Fruit fly (Drosophila melanogaster) whole organism, embryonic: ENCODE data around the gene Ir76b.

ENCODE experiments used
- Asciz ChIP-seq: fragments of 200-800 bp; sonication (Bioruptor generic); optimal IDR thresholded peaks from 2 replicates; lab custom pipeline; 2017; ENCODE audit warnings: missing biosample characterization, mild to moderate bottlenecking, missing genetic modification characterization, missing genetic modification reagents
- CG10979 ChIP-seq: fragments of 200-800 bp; sonication (Bioruptor generic); optimal IDR thresholded peaks from 2 replicates; lab custom pipeline; 2018; ENCODE audit warnings: missing biosample characterization, mild to moderate bottlenecking, missing genetic modification characterization, moderate library complexity
- CG11247 ChIP-seq: fragments of 200-800 bp; sonication (Bioruptor generic); IDR thresholded peaks from 2 replicates; pipeline ENCODE4 v1.3.6; 2022; ENCODE audit warnings: missing biosample characterization, missing genetic modification characterization
- CG12299 ChIP-seq: fragments of 200-800 bp; sonication (Bioruptor generic); optimal IDR thresholded peaks from 2 replicates; lab custom pipeline; 2018; ENCODE audit warnings: missing biosample characterization, mild to moderate bottlenecking, missing genetic modification characterization
- CG13424 ChIP-seq: fragments of 200-800 bp; sonication (Bioruptor generic); optimal IDR thresholded peaks from 2 replicates; lab custom pipeline; 2019; ENCODE audit warnings: missing biosample characterization, mild to moderate bottlenecking, missing genetic modification characterization, moderate library complexity
- CG13775 ChIP-seq: fragments of 200-800 bp; sonication (Bioruptor generic); optimal IDR thresholded peaks from 3 replicates; lab custom pipeline; 2017; ENCODE audit warnings: missing biosample characterization, mild to moderate bottlenecking, missing genetic modification characterization
- CG14014 ChIP-seq: fragments of 200-800 bp; sonication (Bioruptor generic); IDR thresholded peaks from 2 replicates; pipeline ENCODE4 v1.3.6; 2022; ENCODE audit warnings: missing biosample characterization, missing genetic modification characterization
- CG15514 ChIP-seq: fragments of 200-800 bp; sonication (Bioruptor generic); optimal IDR thresholded peaks from 3 replicates; lab custom pipeline; 2017; ENCODE audit warnings: missing biosample characterization, missing genetic modification characterization, mild to moderate bottlenecking, moderate library complexity, missing genetic modification reagents
- CG1603 ChIP-seq: fragments of 200-800 bp; sonication (Bioruptor generic); optimal IDR thresholded peaks from 2 replicates; lab custom pipeline; 2019; ENCODE audit warnings: missing biosample characterization, mild to moderate bottlenecking, missing genetic modification characterization, moderate library complexity
- CG16863 ChIP-seq: fragments of 200-800 bp; sonication (Bioruptor generic); optimal IDR thresholded peaks from 3 replicates; lab custom pipeline; 2016; ENCODE audit warnings: missing biosample characterization, missing genetic modification characterization
- CG32767 ChIP-seq: fragments of 200-800 bp; sonication (Bioruptor generic); IDR thresholded peaks from 2 replicates; pipeline ENCODE4 v1.3.6; 2022; ENCODE audit warnings: missing biosample characterization, missing genetic modification characterization
- CG32772 ChIP-seq: fragments of 200-800 bp; sonication (Bioruptor generic); IDR thresholded peaks from 2 replicates; pipeline ENCODE4 v1.3.6; 2022; ENCODE audit warnings: missing biosample characterization, missing genetic modification characterization
- CG3847 ChIP-seq: fragments of 200-800 bp; sonication (Bioruptor generic); IDR thresholded peaks from 2 replicates; pipeline ENCODE4 v1.3.6; 2022; ENCODE audit warnings: missing biosample characterization, missing genetic modification characterization
- CG43689 ChIP-seq: fragments of 200-800 bp; sonication (Bioruptor generic); IDR thresholded peaks from 2 replicates; pipeline ENCODE4 v1.3.6; 2022; ENCODE audit warnings: missing biosample characterization, missing genetic modification characterization
- CG6254 ChIP-seq: fragments of 200-800 bp; sonication (Bioruptor generic); optimal IDR thresholded peaks from 3 replicates; lab custom pipeline; 2017; ENCODE audit warnings: mild to moderate bottlenecking, missing biosample characterization, missing genetic modification reagents, missing genetic modification characterization
- CG7963 ChIP-seq: fragments of 200-800 bp; sonication (Bioruptor generic); IDR thresholded peaks from 3 replicates; pipeline ENCODE4 v1.3.6; 2022; ENCODE audit warnings: missing biosample characterization, missing genetic modification characterization; ENCODE audit not compliant: partially characterized antibody
- CG8478 ChIP-seq: fragments of >200 bp; optimal IDR thresholded peaks from 2 replicates; lab custom pipeline; 2018
- CG9797 ChIP-seq: fragments of 200-800 bp; sonication (Bioruptor generic); optimal IDR thresholded peaks from 3 replicates; lab custom pipeline; 2018; ENCODE audit warnings: missing biosample characterization, mild to moderate bottlenecking, missing genetic modification characterization
- Dbx ChIP-seq: fragments of 200-800 bp; sonication (Bioruptor generic); IDR thresholded peaks from 3 replicates; pipeline ENCODE4 v1.3.6; 2022; ENCODE audit warnings: missing biosample characterization, missing genetic modification characterization
- Gug ChIP-seq: fragments of 200-800 bp; sonication (Bioruptor generic); IDR thresholded peaks from 4 replicates; pipeline ENCODE4 v1.3.6; 2022; ENCODE audit warnings: missing biosample characterization, missing genetic modification characterization
- HHEX ChIP-seq: fragments of 200-800 bp; sonication (Bioruptor generic); optimal IDR thresholded peaks from 3 replicates; lab custom pipeline; 2017; ENCODE audit warnings: missing biosample characterization, mild to moderate bottlenecking, missing genetic modification characterization, missing genetic modification reagents
- HLH54F ChIP-seq: fragments of 200-800 bp; sonication (Bioruptor generic); optimal IDR thresholded peaks from 3 replicates; lab custom pipeline; 2016; ENCODE audit warnings: missing biosample characterization, missing genetic modification characterization
- HmgZ ChIP-seq: fragments of 200-800 bp; sonication (Bioruptor generic); optimal IDR thresholded peaks from 2 replicates; lab custom pipeline; 2018; ENCODE audit warnings: missing biosample characterization, mild to moderate bottlenecking, missing genetic modification characterization
- Nf-YA ChIP-seq: fragments of 200-800 bp; sonication (Bioruptor generic); IDR thresholded peaks from 2 replicates; pipeline ENCODE4 v1.3.6; 2022; ENCODE audit warnings: missing biosample characterization, missing genetic modification characterization
- NfI ChIP-seq: fragments of 200-800 bp; sonication (Bioruptor generic); optimal IDR thresholded peaks from 3 replicates; lab custom pipeline; 2018; ENCODE audit warnings: missing biosample characterization, mild to moderate bottlenecking, missing genetic modification characterization, moderate library complexity
- Opbp ChIP-seq: fragments of 200-800 bp; sonication (Bioruptor generic); IDR thresholded peaks from 3 replicates; pipeline ENCODE4 v1.3.6; 2022; ENCODE audit warnings: missing biosample characterization, missing genetic modification characterization; ENCODE audit not compliant: partially characterized antibody
- Pdp1 ChIP-seq, 2 experiments: fragments of 200-800 bp; sonication (Bioruptor generic); optimal IDR thresholded peaks; 3 replicates each; lab custom pipeline; 2016; ENCODE audit warnings: missing biosample characterization in 2 of 2, missing genetic modification characterization in 2 of 2, mild to moderate bottlenecking in 1 of 2, moderate library complexity in 1 of 2
- TFAM ChIP-seq: fragments of 200-800 bp; sonication (Bioruptor generic); optimal IDR thresholded peaks from 2 replicates; lab custom pipeline; 2017; ENCODE audit warnings: missing biosample characterization, missing genetic modification characterization, inconsistent platforms
- Trl ChIP-seq, 3 experiments: fragments of >200 bp in 2 of 3; fragments of 200-800 bp in 1 of 3; sonication (Bioruptor generic) in 1 of 3; optimal IDR thresholded peaks; 2 replicates in 1 of 3; 3 replicates in 2 of 3; lab custom pipeline; 2016 to 2017; ENCODE audit warnings: missing biosample characterization in 1 of 3, missing genetic modification characterization in 1 of 3
- cato ChIP-seq: fragments of 200-800 bp; sonication (Bioruptor generic); optimal IDR thresholded peaks from 2 replicates; lab custom pipeline; 2016; ENCODE audit warnings: missing biosample characterization, missing genetic modification characterization, borderline replicate concordance
- crp ChIP-seq, 2 experiments: fragments of 200-800 bp; sonication (Bioruptor generic); optimal IDR thresholded peaks; 2 replicates in 1 of 2; 3 replicates in 1 of 2; lab custom pipeline; 2017; ENCODE audit warnings: missing biosample characterization in 2 of 2, missing genetic modification characterization in 2 of 2, mild to moderate bottlenecking in 1 of 2, moderate library complexity in 1 of 2
- dpn ChIP-seq, 2 experiments: fragments of 200-800 bp; sonication (Bioruptor generic); optimal IDR thresholded peaks; 3 replicates each; lab custom pipeline; 2016; ENCODE audit warnings: missing biosample characterization in 2 of 2, missing genetic modification characterization in 2 of 2
- eyg ChIP-seq: fragments of 200-800 bp; sonication (Bioruptor generic); optimal IDR thresholded peaks from 3 replicates; lab custom pipeline; 2016; ENCODE audit warnings: missing biosample characterization, missing genetic modification characterization
- fd3F ChIP-seq: fragments of 200-800 bp; sonication (Bioruptor generic); optimal IDR thresholded peaks from 2 replicates; lab custom pipeline; 2018; ENCODE audit warnings: missing biosample characterization, mild to moderate bottlenecking, missing genetic modification characterization, moderate library complexity
- fd96Cb ChIP-seq: fragments of 200-800 bp; sonication (Bioruptor generic); optimal IDR thresholded peaks from 2 replicates; lab custom pipeline; 2018; ENCODE audit warnings: missing biosample characterization, mild to moderate bottlenecking, missing genetic modification characterization, moderate library complexity
- fru ChIP-seq: fragments of >200 bp; optimal IDR thresholded peaks from 2 replicates; lab custom pipeline; 2017
- gro ChIP-seq: fragments of 200-800 bp; sonication (Bioruptor generic); optimal IDR thresholded peaks from 2 replicates; lab custom pipeline; 2016; ENCODE audit warnings: missing biosample characterization, missing genetic modification characterization
- hth ChIP-seq: fragments of >200 bp; optimal IDR thresholded peaks from 2 replicates; lab custom pipeline; 2017; ENCODE audit warnings: inconsistent platforms
- mirr ChIP-seq: fragments of 200-800 bp; sonication (Bioruptor generic); optimal IDR thresholded peaks from 3 replicates; lab custom pipeline; 2018; ENCODE audit warnings: missing biosample characterization, mild to moderate bottlenecking, missing genetic modification characterization
- nom ChIP-seq: fragments of 200-800 bp; sonication (Bioruptor generic); optimal IDR thresholded peaks from 2 replicates; lab custom pipeline; 2017; ENCODE audit warnings: missing biosample characterization, missing genetic modification characterization, mild to moderate bottlenecking, moderate library complexity, missing genetic modification reagents
- odd ChIP-seq: fragments of 200-800 bp; sonication (Bioruptor generic); optimal IDR thresholded peaks from 2 replicates; lab custom pipeline; 2017; ENCODE audit warnings: missing biosample characterization, mild to moderate bottlenecking, missing genetic modification characterization
- otp ChIP-seq: fragments of 200-800 bp; sonication (Bioruptor generic); IDR thresholded peaks from 3 replicates; pipeline ENCODE4, ENCODE4 v1.3.6; 2022; ENCODE audit warnings: missing biosample characterization, missing genetic modification characterization
- p53 ChIP-seq: fragments of 200-800 bp; sonication (Bioruptor generic); optimal IDR thresholded peaks from 2 replicates; lab custom pipeline; 2016; ENCODE audit warnings: missing biosample characterization, missing genetic modification characterization
- pfk ChIP-seq: fragments of 200-800 bp; sonication (Bioruptor generic); optimal IDR thresholded peaks from 2 replicates; lab custom pipeline; 2018; ENCODE audit warnings: missing biosample characterization, mild to moderate bottlenecking, missing genetic modification characterization, moderate library complexity
- pita ChIP-seq: fragments of 200-800 bp; sonication (Bioruptor generic); optimal IDR thresholded peaks from 2 replicates; lab custom pipeline; 2017; ENCODE audit warnings: missing biosample characterization, mild to moderate bottlenecking, missing genetic modification characterization
- row ChIP-seq: fragments of 200-800 bp; sonication (Bioruptor generic); IDR thresholded peaks from 3 replicates; pipeline ENCODE4 v1.3.6; 2022; ENCODE audit warnings: missing biosample characterization, missing genetic modification characterization
- sima ChIP-seq: fragments of 200-800 bp; sonication (Bioruptor generic); optimal IDR thresholded peaks from 2 replicates; lab custom pipeline; 2016; ENCODE audit warnings: missing biosample characterization, missing genetic modification characterization
- tgo ChIP-seq: fragments of 200-800 bp; sonication (Bioruptor generic); IDR thresholded peaks from 3 replicates; pipeline ENCODE4 v1.3.6; 2022; ENCODE audit warnings: missing biosample characterization, missing genetic modification characterization
- zfh2 ChIP-seq: fragments of 200-800 bp; sonication (Bioruptor generic); optimal IDR thresholded peaks from 2 replicates; lab custom pipeline; 2016; ENCODE audit warnings: missing biosample characterization, missing genetic modification characterization

Ir76b gene

DNA sequence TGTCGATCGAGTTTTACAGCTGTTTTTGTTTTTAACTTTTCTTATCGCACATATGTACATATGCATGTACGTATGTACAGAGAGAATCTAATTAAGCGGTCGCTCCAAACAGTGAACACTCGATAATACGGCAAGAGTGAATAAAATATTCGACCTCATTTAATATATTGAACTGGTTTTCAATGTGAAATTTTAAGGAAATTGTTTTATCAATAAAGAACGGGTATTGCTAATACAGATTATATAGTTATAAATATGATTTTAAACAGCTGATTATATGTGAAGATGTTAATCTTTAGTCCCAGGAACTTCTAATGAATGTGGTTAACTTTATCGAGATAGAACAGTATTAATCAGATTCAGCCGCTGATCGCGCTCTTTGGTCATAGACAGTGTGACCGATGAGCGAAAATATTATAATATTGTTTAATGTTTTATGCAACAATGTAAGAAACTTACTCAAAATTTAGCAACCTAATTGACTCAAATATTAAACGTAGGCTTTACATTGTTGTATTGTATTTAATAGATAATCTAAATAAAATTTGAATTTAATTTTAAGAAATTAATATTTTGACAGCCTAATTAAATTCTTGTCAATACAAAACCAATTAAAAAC is 29.4 kb upstream of the Ir76b start, which contains the start of gene CG7328 (continued):
- TF ChIP-seq HmgZ = peak; percentile 64
- TF ChIP-seq CG32767 (GFP tag; lab: Robert Waterston, UW) = peak; percentile 39; the same call in 1 of the 2 replicates
- TF ChIP-seq Asciz = no peak
- no peak for TF ChIP-seq fru (lab: Kevin White, UChicago)
- TF ChIP-seq HLH54F (GFP tag; lab: Kevin White, UChicago) = peak; percentile 39
- TF ChIP-seq p53 (GFP tag; lab: Kevin White, UChicago) = no peak
- TF ChIP-seq CG10979 (tag; lab: Kevin White, UChicago) = no peak
- TF ChIP-seq odd = peak; percentile 33
- TF ChIP-seq CG14014 (GFP tag; lab: Robert Waterston, UW) = peak; percentile 64; the same call in 1 of the 2 replicates
- peak; percentile 97 for TF ChIP-seq row (GFP tag; lab: Robert Waterston, UW)
- no peak for TF ChIP-seq sima (GFP tag; lab: Kevin White, UChicago)
- peak; percentile 54 for TF ChIP-seq CG3847 (GFP tag; lab: Robert Waterston, UW)
- no peak for TF ChIP-seq CG11247 (GFP tag; lab: Robert Waterston, UW)
- no peak for TF ChIP-seq CG1603 (tag; lab: Kevin White, UChicago)
- TF ChIP-seq gro (GFP tag; lab: Kevin White, UChicago) = no peak
- peak; percentile 0 for TF ChIP-seq fd96Cb (tag; lab: Kevin White, UChicago)
- TF ChIP-seq CG6254 (GFP tag; lab: Kevin White, UChicago) = no peak
- no peak for TF ChIP-seq Opbp
- TF ChIP-seq dpn (GFP tag; optimal IDR thresholded peaks at IDR 0.05; lab: Kevin White, UChicago) = peak; percentile 23 to 43
- 0 out of 3 replicates have a peak, but pooled peaks have one; percentile 8 for TF ChIP-seq Dbx
- peak in 1 of 2 experiments; percentile 28 for TF ChIP-seq Pdp1 (GFP tag; optimal IDR thresholded peaks at IDR 0.05; lab: Kevin White, UChicago)
- peak; percentile 7 for TF ChIP-seq CG15514
- TF ChIP-seq CG9797 (GFP tag; lab: Kevin White, UChicago) = no peak
- TF ChIP-seq mirr = peak; percentile 22
- no peak for TF ChIP-seq hth
- TF ChIP-seq otp (GFP tag; lab: Robert Waterston, UW) = 0 out of 3 replicates have a peak, but pooled peaks have one; percentile 25
- TF ChIP-seq CG43689 (GFP tag; lab: Robert Waterston, UW) = 0 out of 2 replicates have a peak, but pooled peaks have one; percentile 29
- peak; percentile 71 for TF ChIP-seq fd3F
- peak; percentile 76 for TF ChIP-seq CG13424 (tag; lab: Kevin White, UChicago)
- TF ChIP-seq pfk (GFP tag; lab: Kevin White, UChicago) = no peak
- no peak for TF ChIP-seq CG16863 (GFP tag; lab: Kevin White, UChicago)
- TF ChIP-seq Nf-YA (GFP tag; lab: Robert Waterston, UW) = no peak
- 0 out of 2 replicates have a peak, but pooled peaks have one; percentile 31 for TF ChIP-seq CG32772
- no peak for TF ChIP-seq pita (GFP tag; lab: Kevin White, UChicago)
- TF ChIP-seq CG13775 (GFP tag; lab: Kevin White, UChicago) = peak; percentile 43
- peak; percentile 49; the same call in 1 of the 3 replicates for TF ChIP-seq tgo (GFP tag; lab: Robert Waterston, UW)
- no peak for TF ChIP-seq Gug (GFP tag; lab: Robert Waterston, UW)
- TF ChIP-seq nom (GFP tag; lab: Kevin White, UChicago) = no peak
- TF ChIP-seq CG12299 (tag; lab: Kevin White, UChicago) = peak; percentile 6
- no peak for TF ChIP-seq eyg (GFP tag; lab: Kevin White, UChicago)
- TF ChIP-seq CG7963 (GFP tag; lab: Robert Waterston, UW) = no peak
- no peak for TF ChIP-seq HHEX (GFP tag; lab: Kevin White, UChicago)
- TF ChIP-seq cato = peak; percentile 5
- TF ChIP-seq NfI = peak; percentile 53
- TF ChIP-seq zfh2 = peak; percentile 39
- peak in 1 of 2 experiments; percentile 56 for TF ChIP-seq crp (GFP tag; optimal IDR thresholded peaks at IDR 0.05; lab: Kevin White, UChicago)
- TF ChIP-seq Trl (optimal IDR thresholded peaks at IDR 0.05; lab: Kevin White, UChicago) = no peak
- peak; percentile 31 for TF ChIP-seq Trl (GFP tag; optimal IDR thresholded peaks at IDR 0.05; lab: Kevin White, UChicago)
- TF ChIP-seq CG8478 = no peak
- no peak for TF ChIP-seq TFAM (GFP tag; lab: Kevin White, UChicago)
